Worm (Caenorhabditis elegans): ENCODE measurements around the gene F28H7.2.

The F28H7.2 gene

DNA sequence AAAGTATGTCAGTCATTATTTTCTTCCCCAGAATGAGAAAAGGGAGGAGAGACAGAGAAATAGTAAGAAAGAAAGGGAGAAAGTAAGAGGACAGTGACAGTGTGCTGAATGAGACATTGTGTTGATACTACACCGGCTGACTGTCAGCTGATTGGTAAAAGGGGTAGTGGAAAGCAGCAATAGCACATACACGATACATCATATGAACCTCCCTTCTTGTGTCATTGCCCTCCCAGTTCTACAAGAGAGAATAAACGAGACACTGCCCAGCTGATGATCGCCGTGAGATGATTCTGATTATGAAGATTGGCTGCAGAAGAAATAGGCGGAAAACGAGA lies 27.9 kb upstream of the F28H7.2 start (continued):
- TF ChIP-seq lin-15B (tag; optimal IDR thresholded peaks at IDR 0.05) (no peak), isw-1 (GFP tag; IDR thresholded peaks at IDR 0.05) (no peak), aha-1 (tag; optimal IDR thresholded peaks at IDR 0.05) (peak; percentile 32), nhr-47 (tag; optimal IDR thresholded peaks at IDR 0.05) (peak; percentile 67), mef-2 (tag; optimal IDR thresholded peaks at IDR 0.05) (no peak), elt-2 (tag; optimal IDR thresholded peaks at IDR 0.05) (peak; percentile 53), pax-3 (tag; optimal IDR thresholded peaks at IDR 0.05) (peak; percentile 76), C34B4.2 (tag; optimal IDR thresholded peaks at IDR 0.05) (no peak), Y116A8C.19 (tag; optimal IDR thresholded peaks at IDR 0.05; ENCODE audit: borderline replicate concordance) (no peak), efl-3 (GFP tag; optimal IDR thresholded peaks at IDR 0.05) (no peak), ceh-88 (GFP tag; IDR thresholded peaks at IDR 0.05) (no peak), mdl-1 (tag; optimal IDR thresholded peaks at IDR 0.05) (peak in 1 of 2 experiments; percentile 97), unc-130 (tag; optimal IDR thresholded peaks at IDR 0.05) (peak; percentile 86), fos-1 (tag; optimal IDR thresholded peaks at IDR 0.05) (no peak), zag-1 (tag; optimal IDR thresholded peaks at IDR 0.05) (no peak), nhr-28 (tag; optimal IDR thresholded peaks at IDR 0.05) (no peak), swsn-7 (tag; optimal IDR thresholded peaks at IDR 0.05) (peak; percentile 50), ceh-8 (GFP tag; optimal IDR thresholded peaks at IDR 0.05) (no peak), nhr-11 (tag; optimal IDR thresholded peaks at IDR 0.05) (peak; percentile 28), unc-30 (tag; optimal IDR thresholded peaks at IDR 0.05) (no peak), skn-1 (tag; optimal IDR thresholded peaks at IDR 0.05) (peak; percentile 36), pqm-1 (tag; optimal IDR thresholded peaks at IDR 0.05) (no peak), snpc-4 (tag; optimal IDR thresholded peaks at IDR 0.05) (peak; percentile 66), zip-4 (GFP tag; optimal IDR thresholded peaks at IDR 0.05) (peak; percentile 1), nhr-20 (tag; optimal IDR thresholded peaks at IDR 0.05) (peak; percentile 96), hlh-17 (GFP tag; optimal IDR thresholded peaks at IDR 0.05; ENCODE audit: borderline replicate concordance) (no peak), dpl-1 (GFP tag; optimal IDR thresholded peaks at IDR 0.05) (peak; percentile 29 to 63 (median 30)), nhr-90 (tag; optimal IDR thresholded peaks at IDR 0.05; ENCODE audit: poor library complexity) (peak; percentile 76), alr-1 (tag; optimal IDR thresholded peaks at IDR 0.05; ENCODE audit: borderline replicate concordance) (no peak), nhr-84 (tag; optimal IDR thresholded peaks at IDR 0.05) (no peak)

DNA sequence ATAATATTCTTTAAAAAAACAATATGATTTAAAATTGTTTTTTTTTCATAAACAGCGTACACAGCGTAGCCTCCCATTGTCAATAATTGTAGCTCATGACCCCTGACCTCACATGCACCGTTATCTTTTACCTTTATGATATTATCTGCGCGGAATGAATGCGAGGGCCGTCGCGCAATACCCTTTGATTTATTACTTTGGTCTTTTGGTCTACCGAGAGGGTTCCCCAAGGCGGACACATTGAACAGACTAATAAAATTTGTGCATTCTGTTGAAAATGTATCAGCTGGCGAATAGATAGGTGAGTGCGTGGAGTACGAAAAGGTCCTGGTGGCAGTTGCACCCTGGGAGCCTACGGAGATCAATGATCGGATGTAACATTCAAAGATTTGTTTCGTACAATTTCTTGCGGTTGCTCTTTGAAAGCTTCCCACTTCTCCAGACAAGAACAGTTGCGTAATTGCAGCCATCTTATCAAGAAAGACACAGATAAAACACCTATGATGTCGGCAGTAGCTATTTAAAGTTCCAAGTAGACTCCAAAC lies 27.3 kb upstream of the F28H7.2 start:
- TF ChIP-seq unc-98 (GFP tag; IDR thresholded peaks at IDR 0.05) (no peak), aha-1 (tag; optimal IDR thresholded peaks at IDR 0.05) (no peak), ztf-4 (tag; optimal IDR thresholded peaks at IDR 0.05) (no peak), nhr-47 (tag; optimal IDR thresholded peaks at IDR 0.05) (no peak)

DNA sequence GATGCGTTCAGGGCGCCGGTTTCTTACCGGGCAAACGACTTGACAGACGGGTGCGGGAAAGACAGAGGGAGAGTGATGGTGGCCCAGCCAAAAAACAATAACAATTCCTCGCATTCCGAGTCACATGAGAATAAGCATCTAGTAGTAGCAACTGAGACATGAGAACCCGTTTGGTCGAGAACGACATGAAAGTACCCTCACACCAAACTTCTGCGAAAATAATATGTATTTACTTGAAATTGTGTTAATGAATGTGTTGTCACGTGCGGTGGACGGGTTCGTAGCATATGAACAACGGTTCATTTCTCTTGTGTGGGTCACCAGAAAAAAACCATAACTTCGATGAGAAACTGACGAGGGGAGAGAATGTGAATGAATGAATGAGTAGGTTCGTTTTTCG lies 26.8 kb upstream of the F28H7.2 start:
- no peak for TF ChIP-seq nhr-76 (tag; optimal IDR thresholded peaks at IDR 0.05)
- TF ChIP-seq aha-1 (tag; optimal IDR thresholded peaks at IDR 0.05) = no peak
- TF ChIP-seq vab-15 (tag; optimal IDR thresholded peaks at IDR 0.05) = no peak
- peak in 1 of 2 experiments; percentile 56 for TF ChIP-seq lin-35 (GFP tag; optimal IDR thresholded peaks at IDR 0.05)
- no peak for TF ChIP-seq hpl-2 (GFP tag; optimal IDR thresholded peaks at IDR 0.05)
- no peak for TF ChIP-seq F16B12.6 (tag; optimal IDR thresholded peaks at IDR 0.05)
- TF ChIP-seq mab-9 (GFP tag; IDR thresholded peaks at IDR 0.05) = no peak
- peak; percentile 5 for TF ChIP-seq nhr-20 (tag; optimal IDR thresholded peaks at IDR 0.05)
- no peak for TF ChIP-seq efl-1 (optimal IDR thresholded peaks at IDR 0.05)
- TF ChIP-seq efl-1 (GFP tag; optimal IDR thresholded peaks at IDR 0.05 in 1 of 2) = peak in 1 of 2 experiments; percentile 49
- no peak for TF ChIP-seq ama-1 (optimal IDR thresholded peaks at IDR 0.05)
- TF ChIP-seq tbx-2 (tag; optimal IDR thresholded peaks at IDR 0.05) = no peak
- TF ChIP-seq lin-13 (GFP tag; optimal IDR thresholded peaks at IDR 0.05) = no peak
- no peak for TF ChIP-seq nhr-19 (GFP tag; conservative IDR thresholded peaks at IDR 0.05)
- no peak for TF ChIP-seq skn-1 (tag; optimal IDR thresholded peaks at IDR 0.05)
- TF ChIP-seq mdl-1 (tag; optimal IDR thresholded peaks at IDR 0.05) = peak in 1 of 2 experiments; percentile 40
